Worm (Caenorhabditis elegans): ENCODE measurements around the gene din-1.

Gene din-1

ce11 chrII:11566970-11567711, 66.3 kb downstream of the din-1 start, which contains the start of gene F54D5.5:
TSS of gene F54D5.5 (minus strand) at chrII:11567020.
- TF ChIP-seq nhr-6 (tag; optimal IDR thresholded peaks at IDR 0.05) (no peak), zag-1 (tag; optimal IDR thresholded peaks at IDR 0.05) (no peak), ceh-82 (tag; optimal IDR thresholded peaks at IDR 0.05) (no peak), ztf-4 (tag; optimal IDR thresholded peaks at IDR 0.05) (no peak), F13H6.1 (tag; optimal IDR thresholded peaks at IDR 0.05) (peak; percentile 5), nhr-77 (tag; optimal IDR thresholded peaks at IDR 0.05) (no peak), nhr-25 (tag; optimal IDR thresholded peaks at IDR 0.05) (no peak), egl-27 (tag; optimal IDR thresholded peaks at IDR 0.05) (no peak), alr-1 (tag; optimal IDR thresholded peaks at IDR 0.05) (no peak), lin-39 (tag; optimal IDR thresholded peaks at IDR 0.05) (peak; percentile 77), nhr-129 (tag; optimal IDR thresholded peaks at IDR 0.05) (peak; percentile 54), skn-1 (tag; optimal IDR thresholded peaks at IDR 0.05) (no peak), mab-5 (tag; optimal IDR thresholded peaks at IDR 0.05) (peak; percentile 2), mbf-1 (tag; optimal IDR thresholded peaks at IDR 0.05) (no peak), peb-1 (tag; optimal IDR thresholded peaks at IDR 0.05) (no peak), C34F6.9 (tag; optimal IDR thresholded peaks at IDR 0.05) (peak; percentile 7), unc-62 (GFP tag; optimal IDR thresholded peaks at IDR 0.05) (no peak), ZK546.5 (tag; optimal IDR thresholded peaks at IDR 0.05) (no peak), nhr-12 (tag; optimal IDR thresholded peaks at IDR 0.05) (no peak), lin-11 (tag; optimal IDR thresholded peaks at IDR 0.05) (peak; percentile 33), ama-1 (optimal IDR thresholded peaks at IDR 0.05) (no peak), nhr-11 (tag; optimal IDR thresholded peaks at IDR 0.05) (no peak), unc-39 (tag; optimal IDR thresholded peaks at IDR 0.05) (no peak), nhr-10 (tag; optimal IDR thresholded peaks at IDR 0.05) (no peak), lsy-2 (tag; optimal IDR thresholded peaks at IDR 0.05) (no peak), gmeb-1 (tag; optimal IDR thresholded peaks at IDR 0.05) (no peak), ceh-16 (tag; optimal IDR thresholded peaks at IDR 0.05) (no peak), ztf-11 (tag; optimal IDR thresholded peaks at IDR 0.05) (no peak), dmd-4 (tag; optimal IDR thresholded peaks at IDR 0.05) (no peak), snpc-4 (tag; optimal IDR thresholded peaks at IDR 0.05) (no peak), Y55F3AM.14 (GFP tag; optimal IDR thresholded peaks at IDR 0.05) (no peak), aly-2 (tag; optimal IDR thresholded peaks at IDR 0.05) (no peak), unc-55 (GFP tag; optimal IDR thresholded peaks at IDR 0.05) (peak; percentile 34), ztf-1 (GFP tag; conservative IDR thresholded peaks at IDR 0.05) (no peak), crh-2 (tag; optimal IDR thresholded peaks at IDR 0.05) (no peak), lin-13 (GFP tag; optimal IDR thresholded peaks at IDR 0.05) (no peak)
